Worm (Caenorhabditis elegans) whole organism, early embryonic: Measurements from ENCODE around the gene gst-5.

Experiments
- B0310.2 ChIP-seq: sonication (generic microtip); optimal IDR thresholded peaks from 2 replicates; lab custom pipeline; 2016; ENCODE audit warnings: mild to moderate bottlenecking, missing genetic modification characterization, missing compliant biosample characterization
- F13C5.2 ChIP-seq: sonication (generic microtip); optimal IDR thresholded peaks from 2 replicates; lab custom pipeline; 2017; ENCODE audit warnings: mild to moderate bottlenecking, missing genetic modification characterization, inconsistent platforms, missing compliant biosample characterization
- aly-1 ChIP-seq: sonication (generic microtip); optimal IDR thresholded peaks from 2 replicates; lab custom pipeline; 2016; ENCODE audit warnings: missing genetic modification characterization, missing compliant biosample characterization
- ama-1 ChIP-seq: fragments of 150-350 bp; optimal IDR thresholded peaks from 2 replicates; lab custom pipeline; 2014
- ceh-13 ChIP-seq: fragments of 200-800 bp; sonication (Bioruptor generic); optimal IDR thresholded peaks from 2 replicates; lab custom pipeline; 2018; ENCODE audit warnings: mild to moderate bottlenecking, missing genetic modification characterization, missing compliant biosample characterization
- ceh-36 ChIP-seq: sonication (generic microtip); optimal IDR thresholded peaks from 2 replicates; lab custom pipeline; 2016; ENCODE audit warnings: missing genetic modification characterization, inconsistent platforms, missing compliant biosample characterization
- ets-7 ChIP-seq: sonication (generic microtip); optimal IDR thresholded peaks from 2 replicates; lab custom pipeline; 2016; ENCODE audit warnings: missing genotype, missing genetic modification characterization, missing compliant biosample characterization
- flt-1 ChIP-seq: fragments of 200-800 bp; sonication (Bioruptor generic); IDR thresholded peaks from 2 replicates; pipeline ENCODE4 v1.3.6; 2022; ENCODE audit warnings: missing genetic modification characterization, missing compliant biosample characterization
- hmbx-1 ChIP-seq: sonication (generic microtip); optimal IDR thresholded peaks from 2 replicates; lab custom pipeline; 2016; ENCODE audit warnings: mild to moderate bottlenecking, missing genetic modification characterization, missing compliant biosample characterization
- hmg-4 ChIP-seq: fragments of 200-800 bp; sonication (Bioruptor generic); optimal IDR thresholded peaks from 2 replicates; lab custom pipeline; 2018; ENCODE audit warnings: mild to moderate bottlenecking, missing genetic modification characterization, missing compliant biosample characterization
- hnd-1 ChIP-seq: sonication (generic microtip); optimal IDR thresholded peaks from 2 replicates; lab custom pipeline; 2016; ENCODE audit warnings: missing genetic modification characterization, missing compliant biosample characterization
- pes-1 ChIP-seq: fragments of 200-800 bp; sonication (Bioruptor generic); IDR thresholded peaks from 2 replicates; pipeline ENCODE4 v1.3.6; 2022; ENCODE audit warnings: missing genetic modification reagents, missing genetic modification characterization, missing compliant biosample characterization
- scrt-1 ChIP-seq: fragments of 200-800 bp; sonication (Bioruptor generic); IDR thresholded peaks from 2 replicates; pipeline ENCODE4 v1.3.6; 2022; ENCODE audit warnings: missing genetic modification characterization, missing compliant biosample characterization
- sea-1 ChIP-seq: fragments of 200-800 bp; sonication (Bioruptor generic); conservative IDR thresholded peaks from 2 replicates; pipeline ENCODE4 v1.3.6; 2022; ENCODE audit warnings: missing genetic modification characterization, missing compliant biosample characterization
- tbx-11 ChIP-seq: fragments of 200-800 bp; sonication (Bioruptor generic); IDR thresholded peaks from 2 replicates; pipeline ENCODE4 v1.3.6; 2022; ENCODE audit warnings: missing genetic modification characterization, missing compliant biosample characterization
- tbx-37 ChIP-seq: fragments of 200-800 bp; sonication (Bioruptor generic); conservative IDR thresholded peaks from 2 replicates; pipeline ENCODE4 v1.3.6; 2022; ENCODE audit warnings: missing genetic modification reagents, missing genetic modification characterization, missing compliant biosample characterization
- tra-4 ChIP-seq: sonication (generic microtip); optimal IDR thresholded peaks from 2 replicates; lab custom pipeline; 2017; ENCODE audit warnings: missing genetic modification characterization, missing compliant biosample characterization

gst-5 gene

DNA sequence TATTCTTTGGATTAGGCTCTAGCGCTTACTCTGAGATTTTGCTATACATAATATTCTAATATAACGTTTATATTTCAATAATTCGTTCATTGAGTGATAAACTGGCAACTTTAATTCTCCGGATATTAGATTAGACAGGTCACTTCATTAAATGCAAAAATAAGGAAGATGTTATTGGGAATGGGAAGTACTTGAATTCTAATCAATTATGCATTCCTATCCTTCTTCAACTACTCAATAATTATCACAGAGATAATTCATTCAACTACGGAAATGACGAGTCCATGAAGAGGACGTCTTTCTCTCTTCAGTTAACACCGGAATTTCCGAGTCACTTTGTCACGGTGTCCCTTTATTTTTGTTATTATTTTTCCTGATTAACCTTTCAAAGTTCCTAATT, 20.5 kb downstream of the gst-5 start:
- TF ChIP-seq ceh-36 (tag; lab: Kevin White, UChicago), result no peak
- TF ChIP-seq ceh-13, result no peak
- TF ChIP-seq B0310.2 (tag; lab: Kevin White, UChicago), result no peak

ce11 chrII:10971677-10972076, 21.5 kb downstream of the gst-5 start:
- TF ChIP-seq hmbx-1 (no peak), ets-7 (tag; lab: Kevin White, UChicago) (no peak), sea-1 (no peak), tbx-11 (GFP tag; lab: Robert Waterston, UW) (no peak), scrt-1 (GFP tag; lab: Robert Waterston, UW) (no peak), tra-4 (tag; lab: Kevin White, UChicago) (no peak), hnd-1 (tag; lab: Kevin White, UChicago) (no peak), pes-1 (GFP tag; lab: Robert Waterston, UW) (no peak), tbx-37 (GFP tag; lab: Robert Waterston, UW) (no peak), B0310.2 (tag; lab: Kevin White, UChicago) (no peak), ceh-13 (no peak), ama-1 (lab: Kevin White, UChicago) (no peak), flt-1 (GFP tag; lab: Robert Waterston, UW) (no peak), aly-1 (tag; lab: Kevin White, UChicago) (no peak)

DNA sequence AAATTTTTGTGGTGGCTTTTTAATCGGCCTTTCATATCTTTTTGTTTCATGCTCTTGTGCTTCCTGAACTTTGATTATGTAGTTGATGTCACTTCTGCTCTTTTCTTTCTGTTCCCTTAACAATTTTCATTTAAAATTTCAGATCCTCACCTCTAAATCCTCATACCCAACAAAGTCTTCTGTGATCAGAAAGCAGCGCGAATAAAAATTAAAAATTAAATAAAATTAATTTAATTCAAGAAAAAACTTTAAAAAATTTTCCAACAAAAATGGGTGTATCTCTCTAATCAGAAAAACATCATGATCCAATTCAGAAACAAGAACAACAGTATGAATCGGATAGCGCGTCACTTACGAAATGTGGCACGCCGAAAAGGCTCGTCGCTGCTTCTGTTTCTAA, 25.1 kb downstream of the gst-5 start, which contains the start of gene ptp-3:
ptp-3 (plus strand) TSS at position 301 of the 400 bp plus-strand sequence.
- no peak for TF ChIP-seq flt-1 (GFP tag; lab: Robert Waterston, UW)
- TF ChIP-seq sea-1, result no peak
- TF ChIP-seq ceh-36 (tag; lab: Kevin White, UChicago), result no peak
- TF ChIP-seq ets-7 (tag; lab: Kevin White, UChicago), result no peak
- no peak for TF ChIP-seq hmbx-1
- TF ChIP-seq B0310.2 (tag; lab: Kevin White, UChicago), result no peak
- no peak for TF ChIP-seq hmg-4 (GFP tag; lab: Kevin White, UChicago)
- no peak for TF ChIP-seq tbx-37 (GFP tag; lab: Robert Waterston, UW)
- TF ChIP-seq hnd-1 (tag; lab: Kevin White, UChicago), result no peak
- TF ChIP-seq pes-1 (GFP tag; lab: Robert Waterston, UW), result no peak
- no peak for TF ChIP-seq ceh-13
- no peak for TF ChIP-seq tbx-11 (GFP tag; lab: Robert Waterston, UW)
- TF ChIP-seq F13C5.2 (tag; lab: Kevin White, UChicago), result no peak
- no peak for TF ChIP-seq aly-1 (tag; lab: Kevin White, UChicago)
- TF ChIP-seq tra-4 (tag; lab: Kevin White, UChicago), result no peak
- TF ChIP-seq ama-1 (lab: Kevin White, UChicago), result no peak
- no peak for TF ChIP-seq scrt-1 (GFP tag; lab: Robert Waterston, UW)

- TF ChIP-seq tbx-37 (GFP tag; lab: Robert Waterston, UW) (no peak), hmbx-1 (no peak), ets-7 (tag; lab: Kevin White, UChicago) (no peak), B0310.2 (tag; lab: Kevin White, UChicago) (no peak), sea-1 (no peak), aly-1 (tag; lab: Kevin White, UChicago) (no peak), hmg-4 (GFP tag; lab: Kevin White, UChicago) (no peak), pes-1 (GFP tag; lab: Robert Waterston, UW) (no peak), F13C5.2 (tag; lab: Kevin White, UChicago) (no peak), ceh-13 (no peak), ama-1 (lab: Kevin White, UChicago) (no peak), scrt-1 (GFP tag; lab: Robert Waterston, UW) (no peak), flt-1 (GFP tag; lab: Robert Waterston, UW) (no peak), tbx-11 (GFP tag; lab: Robert Waterston, UW) (no peak), ceh-36 (tag; lab: Kevin White, UChicago) (no peak)
Observed at ce11 chrII:10982017-10982416, 31.9 kb downstream of the gst-5 start.

DNA sequence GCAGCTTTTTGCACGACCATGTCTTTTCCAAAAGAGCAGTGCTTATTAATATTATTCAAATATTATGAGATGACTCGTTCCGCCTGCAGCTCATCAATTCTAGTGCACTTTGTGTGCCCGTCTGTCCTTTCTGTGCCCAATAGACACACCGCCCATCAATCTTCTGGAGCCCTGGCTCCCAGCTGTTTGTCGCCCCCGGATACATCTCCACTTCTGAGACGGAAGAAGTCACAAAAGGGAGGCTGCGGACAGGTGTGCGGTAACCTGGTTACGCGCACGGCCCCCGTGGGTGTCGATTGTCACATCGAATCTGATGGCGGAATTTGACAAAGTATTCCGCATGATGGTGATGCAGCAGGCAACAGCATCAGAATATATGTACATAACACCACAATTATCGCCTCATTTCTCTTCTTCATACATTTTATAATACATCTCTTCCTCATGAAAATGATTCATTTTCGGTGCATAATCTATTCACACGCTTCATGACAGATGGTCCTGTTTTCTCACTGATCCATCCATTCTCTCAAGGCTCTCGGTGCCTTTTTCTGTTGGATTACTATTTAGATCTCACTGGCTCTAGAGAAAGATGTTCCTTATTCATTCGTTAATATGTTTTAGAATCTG, 36.4 kb downstream of the gst-5 start:
- TF ChIP-seq tbx-11 (GFP tag; lab: Robert Waterston, UW), result no peak
- no peak for TF ChIP-seq scrt-1 (GFP tag; lab: Robert Waterston, UW)
- TF ChIP-seq tbx-37 (GFP tag; lab: Robert Waterston, UW), result no peak
- TF ChIP-seq ceh-36 (tag; lab: Kevin White, UChicago), result no peak
- TF ChIP-seq hnd-1 (tag; lab: Kevin White, UChicago), result no peak
- no peak for TF ChIP-seq flt-1 (GFP tag; lab: Robert Waterston, UW)
- no peak for TF ChIP-seq sea-1
- TF ChIP-seq ama-1 (lab: Kevin White, UChicago), result no peak
- no peak for TF ChIP-seq B0310.2 (tag; lab: Kevin White, UChicago)
- no peak for TF ChIP-seq aly-1 (tag; lab: Kevin White, UChicago)
- TF ChIP-seq ets-7 (tag; lab: Kevin White, UChicago), result no peak
- TF ChIP-seq F13C5.2 (tag; lab: Kevin White, UChicago), result no peak
- no peak for TF ChIP-seq hmg-4 (GFP tag; lab: Kevin White, UChicago)
- no peak for TF ChIP-seq ceh-13
- no peak for TF ChIP-seq pes-1 (GFP tag; lab: Robert Waterston, UW)
- TF ChIP-seq tra-4 (tag; lab: Kevin White, UChicago), result no peak
- TF ChIP-seq hmbx-1, result no peak

DNA sequence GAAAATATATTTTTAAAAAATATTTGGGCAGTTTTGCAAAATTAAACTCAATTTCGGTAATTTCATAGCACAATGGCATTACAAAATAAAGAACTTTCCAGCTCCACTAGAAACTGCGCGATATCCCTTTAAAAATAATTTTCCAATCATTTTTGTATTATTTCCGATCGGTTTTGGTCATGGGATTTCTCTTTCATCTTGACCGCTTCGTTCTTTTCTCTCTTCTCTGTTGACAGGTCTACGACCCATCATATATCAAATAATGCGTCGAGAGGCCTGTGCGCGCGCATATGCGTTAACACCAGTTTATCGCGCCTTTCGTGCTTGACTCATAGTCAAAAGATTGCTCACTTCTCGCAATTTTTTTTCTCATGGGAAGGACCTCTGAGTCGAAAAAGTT, 38.4 kb downstream of the gst-5 start:
- no peak for TF ChIP-seq aly-1 (tag; lab: Kevin White, UChicago)
- no peak for TF ChIP-seq F13C5.2 (tag; lab: Kevin White, UChicago)

DNA sequence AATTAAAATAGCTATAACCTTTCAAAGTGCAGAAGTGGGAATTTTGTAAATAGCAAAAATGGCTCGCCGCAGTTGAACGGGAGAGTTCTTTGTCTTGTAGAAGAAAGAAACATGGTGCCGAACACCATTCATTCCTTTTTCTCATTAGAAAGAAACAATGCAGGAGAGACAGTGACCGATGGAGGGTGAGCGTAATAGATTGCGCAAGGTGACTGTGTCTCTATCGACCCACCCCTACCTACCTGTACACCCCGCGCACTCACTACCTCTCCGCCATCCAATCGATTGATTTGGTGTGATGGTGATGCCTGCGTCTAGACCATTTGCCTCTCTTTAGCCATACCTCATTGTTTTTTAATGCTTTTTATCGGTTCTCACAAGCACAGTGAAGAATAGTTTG, 39.0 kb downstream of the gst-5 start:
- TF ChIP-seq hmg-4 (GFP tag; lab: Kevin White, UChicago), result peak; percentile 7
- no peak for TF ChIP-seq hnd-1 (tag; lab: Kevin White, UChicago)
